Fruit fly (Drosophila melanogaster) whole organism, embryonic: ENCODE measurements around the gene CG16824.

Experiments
- Ada2b ChIP-seq: fragments of 200-800 bp; sonication (Bioruptor generic); IDR thresholded peaks from 2 replicates; pipeline ENCODE4 v1.3.6; 2022; ENCODE audit warnings: missing biosample characterization, missing genetic modification characterization
- C15 ChIP-seq: fragments of 200-800 bp; sonication (Bioruptor generic); IDR thresholded peaks from 3 replicates; pipeline ENCODE4 v1.3.6; 2022; ENCODE audit warnings: missing biosample characterization, missing genetic modification characterization
- CG12155 ChIP-seq: fragments of 200-800 bp; sonication (Bioruptor generic); optimal IDR thresholded peaks from 3 replicates; lab custom pipeline; 2016; ENCODE audit warnings: missing biosample characterization, missing genetic modification characterization
- CG1233 ChIP-seq: fragments of 200-800 bp; sonication (Bioruptor generic); optimal IDR thresholded peaks from 4 replicates; lab custom pipeline; 2018; ENCODE audit warnings: missing biosample characterization, mild to moderate bottlenecking, missing genetic modification characterization
- CG13624 ChIP-seq: fragments of 200-800 bp; sonication (Bioruptor generic); optimal IDR thresholded peaks from 2 replicates; lab custom pipeline; 2016; ENCODE audit warnings: missing biosample characterization, missing genetic modification characterization
- CG14860 ChIP-seq: fragments of 200-800 bp; sonication (Bioruptor generic); IDR thresholded peaks from 3 replicates; pipeline ENCODE4 v1.3.6; 2022; ENCODE audit warnings: missing biosample characterization, missing genetic modification characterization; ENCODE audit not compliant: partially characterized antibody
- CG17912 ChIP-seq: fragments of 200-800 bp; sonication (Bioruptor generic); optimal IDR thresholded peaks from 2 replicates; lab custom pipeline; 2018; ENCODE audit warnings: missing biosample characterization, mild to moderate bottlenecking, missing genetic modification characterization
- CG2199 ChIP-seq: fragments of 200-800 bp; sonication (Bioruptor generic); IDR thresholded peaks from 3 replicates; pipeline ENCODE4 v1.3.6; 2022; ENCODE audit warnings: missing biosample characterization, missing genetic modification characterization
- CG30431 ChIP-seq: fragments of 200-800 bp; sonication (Bioruptor generic); optimal IDR thresholded peaks from 2 replicates; lab custom pipeline; 2017; ENCODE audit warnings: missing biosample characterization, missing genetic modification characterization
- CG4730 ChIP-seq: fragments of 200-800 bp; sonication (Bioruptor generic); IDR thresholded peaks from 2 replicates; pipeline ENCODE4 v1.3.6; 2022; ENCODE audit warnings: missing biosample characterization, missing genetic modification characterization
- CG6272 ChIP-seq: fragments of 200-800 bp; sonication (Bioruptor generic); IDR thresholded peaks from 2 replicates; pipeline ENCODE4 v1.3.6; 2022; ENCODE audit warnings: missing biosample characterization, missing genetic modification characterization
- CG6683 ChIP-seq: fragments of 200-800 bp; sonication (Bioruptor generic); optimal IDR thresholded peaks from 2 replicates; lab custom pipeline; 2017; ENCODE audit warnings: missing biosample characterization, mild to moderate bottlenecking, missing genetic modification characterization, missing genetic modification reagents
- CG7357 ChIP-seq: fragments of 200-800 bp; sonication (Bioruptor generic); IDR thresholded peaks from 3 replicates; pipeline ENCODE4 v1.3.6; 2022; ENCODE audit warnings: missing biosample characterization, missing genetic modification characterization
- CG7556 ChIP-seq: fragments of 200-800 bp; sonication (Bioruptor generic); optimal IDR thresholded peaks from 2 replicates; lab custom pipeline; 2017; ENCODE audit warnings: missing biosample characterization, mild to moderate bottlenecking, missing genetic modification characterization
- CG7786 ChIP-seq: fragments of 200-800 bp; sonication (Bioruptor generic); optimal IDR thresholded peaks from 2 replicates; lab custom pipeline; 2016; ENCODE audit warnings: missing biosample characterization, missing genetic modification characterization
- CG7987 ChIP-seq: fragments of 200-800 bp; sonication (Bioruptor generic); optimal IDR thresholded peaks from 2 replicates; lab custom pipeline; 2018; ENCODE audit warnings: missing biosample characterization, mild to moderate bottlenecking, missing genetic modification characterization, moderate library complexity
- CG8388 ChIP-seq: fragments of 200-800 bp; sonication (Bioruptor generic); optimal IDR thresholded peaks from 2 replicates; lab custom pipeline; 2019; ENCODE audit warnings: missing biosample characterization, mild to moderate bottlenecking, missing genetic modification characterization, moderate library complexity
- CG8478 ChIP-seq: fragments of >200 bp; optimal IDR thresholded peaks from 2 replicates; lab custom pipeline; 2018
- CG8765 ChIP-seq: fragments of 200-800 bp; sonication (Bioruptor generic); IDR thresholded peaks from 2 replicates; pipeline ENCODE4 v1.3.6; 2022; ENCODE audit warnings: missing biosample characterization, missing genetic modification characterization
- CHES-1-like ChIP-seq: fragments of 200-800 bp; sonication (Bioruptor generic); optimal IDR thresholded peaks from 2 replicates; lab custom pipeline; 2016; ENCODE audit warnings: missing biosample characterization, missing genetic modification characterization
- CoRest ChIP-seq: fragments of 200-800 bp; sonication (Bioruptor generic); optimal IDR thresholded peaks from 3 replicates; lab custom pipeline; 2018; ENCODE audit warnings: missing biosample characterization, mild to moderate bottlenecking, missing genetic modification characterization, moderate library complexity
- Deaf1 ChIP-seq: fragments of 200-800 bp; optimal IDR thresholded peaks from 3 replicates; lab custom pipeline; 2019; ENCODE audit warnings: missing biosample characterization, mild to moderate bottlenecking, missing genetic modification characterization, moderate library complexity
- HLH54F ChIP-seq: fragments of 200-800 bp; sonication (Bioruptor generic); optimal IDR thresholded peaks from 3 replicates; lab custom pipeline; 2016; ENCODE audit warnings: missing biosample characterization, missing genetic modification characterization
- Hmr ChIP-seq: fragments of 200-800 bp; sonication (Bioruptor generic); optimal IDR thresholded peaks from 3 replicates; lab custom pipeline; 2017; ENCODE audit warnings: mild to moderate bottlenecking, missing biosample characterization, missing genetic modification reagents, missing genetic modification characterization
- Hr51 ChIP-seq, 2 experiments: fragments of 200-800 bp; sonication (Bioruptor generic); optimal IDR thresholded peaks; 2 replicates in 1 of 2; 3 replicates in 1 of 2; lab custom pipeline; 2016 to 2018; ENCODE audit warnings: missing biosample characterization in 2 of 2, missing genetic modification characterization in 2 of 2, mild to moderate bottlenecking in 1 of 2, moderate library complexity in 1 of 2
- Sin3A ChIP-seq: fragments of >200 bp; optimal IDR thresholded peaks from 2 replicates; lab custom pipeline; 2018
- Stat92E ChIP-seq, 3 experiments: fragments of >200 bp in 2 of 3; fragments of 200-800 bp in 1 of 3; sonication (Bioruptor generic) in 1 of 3; optimal IDR thresholded peaks; 2 replicates each; lab custom pipeline; 2017 to 2019; ENCODE audit warnings: missing biosample characterization in 3 of 3, missing genetic modification characterization in 3 of 3, mild to moderate bottlenecking in 1 of 3, moderate library complexity in 1 of 3
- al ChIP-seq: fragments of 200-800 bp; sonication (Bioruptor generic); IDR thresholded peaks from 2 replicates; pipeline ENCODE4 v1.3.6; 2022; ENCODE audit warnings: missing biosample characterization, missing genetic modification characterization
- cato ChIP-seq: fragments of 200-800 bp; sonication (Bioruptor generic); optimal IDR thresholded peaks from 2 replicates; lab custom pipeline; 2016; ENCODE audit warnings: missing biosample characterization, missing genetic modification characterization, borderline replicate concordance
- dan ChIP-seq: fragments of 200-800 bp; sonication (Bioruptor generic); IDR thresholded peaks from 2 replicates; pipeline ENCODE4 v1.3.6; 2022; ENCODE audit warnings: missing biosample characterization, missing genetic modification characterization
- dmrt99B ChIP-seq: fragments of 200-800 bp; sonication (Bioruptor generic); optimal IDR thresholded peaks from 2 replicates; lab custom pipeline; 2018; ENCODE audit warnings: missing biosample characterization, mild to moderate bottlenecking, missing genetic modification characterization, moderate library complexity
- en ChIP-seq: fragments of 200-800 bp; sonication (Bioruptor generic); optimal IDR thresholded peaks from 2 replicates; lab custom pipeline; 2016; ENCODE audit warnings: missing biosample characterization, missing genetic modification characterization
- ftz-f1 ChIP-seq: fragments of 200-800 bp; sonication (Bioruptor generic); optimal IDR thresholded peaks from 2 replicates; lab custom pipeline; 2016; ENCODE audit warnings: missing biosample characterization, missing genetic modification characterization
- gem ChIP-seq: fragments of 200-800 bp; sonication (Bioruptor generic); optimal IDR thresholded peaks from 2 replicates; lab custom pipeline; 2019; ENCODE audit warnings: missing biosample characterization, mild to moderate bottlenecking, missing genetic modification characterization, moderate library complexity
- inv ChIP-seq: fragments of 200-800 bp; sonication (Bioruptor generic); IDR thresholded peaks from 2 replicates; pipeline ENCODE4 v1.3.6; 2022; ENCODE audit warnings: missing biosample characterization, missing genetic modification characterization; ENCODE audit not compliant: partially characterized antibody
- odd ChIP-seq: fragments of 200-800 bp; sonication (Bioruptor generic); optimal IDR thresholded peaks from 2 replicates; lab custom pipeline; 2017; ENCODE audit warnings: missing biosample characterization, mild to moderate bottlenecking, missing genetic modification characterization
- pros ChIP-seq: fragments of 200-800 bp; sonication (Bioruptor generic); optimal IDR thresholded peaks from 3 replicates; lab custom pipeline; 2019; ENCODE audit warnings: missing biosample characterization, mild to moderate bottlenecking, missing genetic modification characterization, moderate library complexity
- psq ChIP-seq: fragments of 200-800 bp; sonication (Bioruptor generic); optimal IDR thresholded peaks from 2 replicates; lab custom pipeline; 2017; ENCODE audit warnings: missing biosample characterization, missing genetic modification characterization
- pum ChIP-seq: fragments of 200-800 bp; sonication (Bioruptor generic); optimal IDR thresholded peaks from 2 replicates; lab custom pipeline; 2016; ENCODE audit warnings: missing biosample characterization, missing genetic modification characterization
- ro ChIP-seq: fragments of 200-800 bp; sonication (Bioruptor generic); IDR thresholded peaks from 2 replicates; pipeline ENCODE4 v1.3.6; 2022; ENCODE audit warnings: missing biosample characterization, missing genetic modification characterization
- row ChIP-seq: fragments of 200-800 bp; sonication (Bioruptor generic); IDR thresholded peaks from 3 replicates; pipeline ENCODE4 v1.3.6; 2022; ENCODE audit warnings: missing biosample characterization, missing genetic modification characterization
- run ChIP-seq: fragments of 200-800 bp; sonication (Bioruptor generic); optimal IDR thresholded peaks from 3 replicates; lab custom pipeline; 2018; ENCODE audit warnings: missing biosample characterization, mild to moderate bottlenecking, missing genetic modification characterization
- sc ChIP-seq, 3 experiments: fragments of >200 bp in 2 of 3; fragments of 200-800 bp in 1 of 3; sonication (Bioruptor generic) in 1 of 3; optimal IDR thresholded peaks; 2 replicates in 2 of 3; 3 replicates in 1 of 3; lab custom pipeline; 2017; ENCODE audit warnings: mild to moderate bottlenecking in 1 of 3, missing biosample characterization in 1 of 3, missing genetic modification characterization in 1 of 3, missing genetic modification reagents in 1 of 3
- shn ChIP-seq: fragments of 200-800 bp; sonication (Bioruptor generic); optimal IDR thresholded peaks from 3 replicates; lab custom pipeline; 2016; ENCODE audit warnings: missing biosample characterization, missing genetic modification characterization
- so ChIP-seq: fragments of 200-800 bp; sonication (Bioruptor generic); IDR thresholded peaks from 3 replicates; pipeline ENCODE4 v1.3.6; 2022; ENCODE audit warnings: missing biosample characterization, missing genetic modification characterization
- sqz ChIP-seq: fragments of 200-800 bp; sonication (Bioruptor generic); optimal IDR thresholded peaks from 3 replicates; lab custom pipeline; 2018; ENCODE audit warnings: missing biosample characterization, mild to moderate bottlenecking, missing genetic modification characterization
- stc ChIP-seq: fragments of 200-800 bp; sonication (Bioruptor generic); IDR thresholded peaks from 2 replicates; pipeline ENCODE4 v1.3.6; 2022; ENCODE audit warnings: missing biosample characterization, missing genetic modification characterization
- tin ChIP-seq: fragments of 200-800 bp; sonication (Bioruptor generic); optimal IDR thresholded peaks from 3 replicates; lab custom pipeline; 2016; ENCODE audit warnings: missing biosample characterization, missing genetic modification characterization
- tio ChIP-seq: fragments of 200-800 bp; sonication (Bioruptor generic); optimal IDR thresholded peaks from 2 replicates; lab custom pipeline; 2017; ENCODE audit warnings: missing biosample characterization, missing genetic modification characterization, inconsistent platforms
- z ChIP-seq: fragments of 200-800 bp; sonication (Bioruptor generic); IDR thresholded peaks from 3 replicates; pipeline ENCODE4 v1.3.6; 2022; ENCODE audit warnings: missing biosample characterization, missing genetic modification characterization
- zfh2 ChIP-seq: fragments of 200-800 bp; sonication (Bioruptor generic); optimal IDR thresholded peaks from 2 replicates; lab custom pipeline; 2016; ENCODE audit warnings: missing biosample characterization, missing genetic modification characterization

Gene CG16824

dm6 chr2L:13286456-13286855, 6.4 kb upstream of the CG16824 start, which contains the start of the genes Drep4 and Uvrag (continued):
- no peak for TF ChIP-seq CG7556 (GFP tag; lab: Kevin White, UChicago)
- peak; percentile 5 for TF ChIP-seq odd (GFP tag; lab: Kevin White, UChicago)
- peak; percentile 65 for TF ChIP-seq Hmr
- no peak for TF ChIP-seq CG13624 (GFP tag; lab: Kevin White, UChicago)
- TF ChIP-seq so (GFP tag; lab: Robert Waterston, UW), result no peak
- TF ChIP-seq Ada2b, result no peak; the same call in 1 of the 2 replicates
- TF ChIP-seq Deaf1 (tag; lab: Kevin White, UChicago), result no peak
- no peak for TF ChIP-seq CG7786 (GFP tag; lab: Kevin White, UChicago)
- no peak for TF ChIP-seq C15 (GFP tag; lab: Robert Waterston, UW)
- TF ChIP-seq zfh2, result peak; percentile 50
- no peak for TF ChIP-seq pum
- no peak for TF ChIP-seq dmrt99B (tag; lab: Kevin White, UChicago)
- peak; percentile 39 for TF ChIP-seq CG1233 (GFP tag; lab: Kevin White, UChicago)
- TF ChIP-seq inv (GFP tag; lab: Robert Waterston, UW), result no peak
- TF ChIP-seq cato, result peak; percentile 51
- TF ChIP-seq CG30431, result peak; percentile 17
- TF ChIP-seq CG8765 (GFP tag; lab: Robert Waterston, UW), result no peak
- TF ChIP-seq tin, result peak; percentile 64
- TF ChIP-seq run (tag; lab: Kevin White, UChicago), result no peak
- no peak for TF ChIP-seq Hr51 (GFP tag; optimal IDR thresholded peaks at IDR 0.05; lab: Kevin White, UChicago)
- peak; percentile 90 for TF ChIP-seq row (GFP tag; lab: Robert Waterston, UW)
- TF ChIP-seq CG6272 (GFP tag; lab: Robert Waterston, UW), result peak; percentile 59
- TF ChIP-seq ftz-f1 (GFP tag; lab: Kevin White, UChicago), result no peak
- TF ChIP-seq pros (GFP tag; lab: Kevin White, UChicago), result no peak
- no peak for TF ChIP-seq ro (GFP tag; lab: Robert Waterston, UW)
- no peak for TF ChIP-seq Stat92E (GFP tag; optimal IDR thresholded peaks at IDR 0.05; lab: Kevin White, UChicago)
- TF ChIP-seq CG2199 (GFP tag; lab: Robert Waterston, UW), result no peak
- TF ChIP-seq HLH54F (GFP tag; lab: Kevin White, UChicago), result no peak
- peak; percentile 66 for TF ChIP-seq tio (GFP tag; lab: Kevin White, UChicago)
- no peak for TF ChIP-seq en (GFP tag; lab: Kevin White, UChicago)
- TF ChIP-seq sqz (GFP tag; lab: Kevin White, UChicago), result peak; percentile 90
- TF ChIP-seq CG17912, result no peak
- no peak for TF ChIP-seq CG8478 (lab: Kevin White, UChicago)
- peak; percentile 26 for TF ChIP-seq CHES-1-like (GFP tag; lab: Kevin White, UChicago)
- no peak for TF ChIP-seq z (GFP tag; lab: Robert Waterston, UW)
- TF ChIP-seq psq (GFP tag; lab: Kevin White, UChicago), result peak; percentile 44
- no peak for TF ChIP-seq shn (GFP tag; lab: Kevin White, UChicago)
- no peak for TF ChIP-seq dan (GFP tag; lab: Robert Waterston, UW)
- peak; percentile 68 for TF ChIP-seq al (GFP tag; lab: Robert Waterston, UW)
- no peak for TF ChIP-seq CG14860
- TF ChIP-seq Sin3A (lab: Kevin White, UChicago), result no peak
- no peak; the same call in 1 of the 2 replicates for TF ChIP-seq stc (GFP tag; lab: Robert Waterston, UW)
- peak; percentile 88 for TF ChIP-seq CoRest (tag; lab: Kevin White, UChicago)
- TF ChIP-seq sc (optimal IDR thresholded peaks at IDR 0.05; lab: Kevin White, UChicago), result no peak
- TF ChIP-seq sc (GFP tag; optimal IDR thresholded peaks at IDR 0.05; lab: Kevin White, UChicago), result no peak
- 0 out of 3 replicates have a peak, but pooled peaks have one; percentile 22 for TF ChIP-seq CG7357 (GFP tag; lab: Robert Waterston, UW)
- TF ChIP-seq CG8388 (GFP tag; lab: Kevin White, UChicago), result peak; percentile 50
- no peak for TF ChIP-seq CG6683
- peak; percentile 68 for TF ChIP-seq CG12155 (GFP tag; lab: Kevin White, UChicago)
- TF ChIP-seq gem (tag; lab: Kevin White, UChicago), result peak; percentile 86
- TF ChIP-seq CG4730 (GFP tag; lab: Robert Waterston, UW), result no peak
- TF ChIP-seq CG7987, result no peak
